Fruit fly (Drosophila melanogaster): ENCODE data around the gene CG14374.

dm6 chr3R:13446489-13446888, 49.5 kb upstream of the CG14374 start:
- no peak for TF ChIP-seq Sp1 (GFP tag; optimal IDR thresholded peaks at IDR 0.05)
- TF ChIP-seq sage (GFP tag; optimal IDR thresholded peaks at IDR 0.05) = no peak
- no peak for TF ChIP-seq brk (GFP tag; optimal IDR thresholded peaks at IDR 0.05)
- no peak for TF ChIP-seq jim (GFP tag; optimal IDR thresholded peaks at IDR 0.05)

All from whole organism, wandering third instar larva.